Fruit fly (Drosophila melanogaster) whole organism, embryonic: ENCODE data around the gene CG7430.

ENCODE experiments used
- BEAF-32 ChIP-seq: fragments of 200-800 bp; sonication (Bioruptor generic); optimal IDR thresholded peaks from 3 replicates; lab custom pipeline; 2017; ENCODE audit warnings: missing biosample characterization, missing genetic modification characterization, mild to moderate bottlenecking, moderate library complexity, missing genetic modification reagents
- CG1024 ChIP-seq: fragments of 200-800 bp; sonication (Bioruptor generic); IDR thresholded peaks from 2 replicates; pipeline ENCODE4 v1.3.6; 2022; ENCODE audit warnings: missing biosample characterization, missing genetic modification characterization
- CG10462 ChIP-seq: fragments of 200-800 bp; sonication (Bioruptor generic); optimal IDR thresholded peaks from 2 replicates; lab custom pipeline; 2016; ENCODE audit warnings: missing biosample characterization, missing genetic modification characterization
- CG1233 ChIP-seq: fragments of 200-800 bp; sonication (Bioruptor generic); optimal IDR thresholded peaks from 4 replicates; lab custom pipeline; 2018; ENCODE audit warnings: missing biosample characterization, mild to moderate bottlenecking, missing genetic modification characterization
- CG13624 ChIP-seq: fragments of 200-800 bp; sonication (Bioruptor generic); optimal IDR thresholded peaks from 2 replicates; lab custom pipeline; 2016; ENCODE audit warnings: missing biosample characterization, missing genetic modification characterization
- CG13894 ChIP-seq: fragments of 200-800 bp; sonication (Bioruptor generic); optimal IDR thresholded peaks from 3 replicates; lab custom pipeline; 2018; ENCODE audit warnings: missing biosample characterization, mild to moderate bottlenecking, missing genetic modification characterization, moderate library complexity
- CG14441 ChIP-seq: fragments of 200-800 bp; sonication (Bioruptor generic); IDR thresholded peaks from 2 replicates; pipeline ENCODE4 v1.3.6; 2022; ENCODE audit warnings: missing biosample characterization, missing genetic modification characterization
- CG15514 ChIP-seq: fragments of 200-800 bp; sonication (Bioruptor generic); optimal IDR thresholded peaks from 3 replicates; lab custom pipeline; 2017; ENCODE audit warnings: missing biosample characterization, missing genetic modification characterization, mild to moderate bottlenecking, moderate library complexity, missing genetic modification reagents
- CG17361 ChIP-seq: fragments of 200-800 bp; sonication (Bioruptor generic); IDR thresholded peaks from 3 replicates; pipeline ENCODE4 v1.3.6; 2022; ENCODE audit warnings: missing biosample characterization, missing genetic modification characterization
- CG17912 ChIP-seq: fragments of 200-800 bp; sonication (Bioruptor generic); optimal IDR thresholded peaks from 2 replicates; lab custom pipeline; 2018; ENCODE audit warnings: missing biosample characterization, mild to moderate bottlenecking, missing genetic modification characterization
- CG18476 ChIP-seq: fragments of 200-800 bp; sonication (Bioruptor generic); optimal IDR thresholded peaks from 2 replicates; lab custom pipeline; 2016; ENCODE audit warnings: missing biosample characterization, mild to moderate bottlenecking, missing genetic modification characterization
- CG2120 ChIP-seq: fragments of 200-800 bp; sonication (Bioruptor generic); optimal IDR thresholded peaks from 3 replicates; lab custom pipeline; 2016; ENCODE audit warnings: missing biosample characterization, missing genetic modification characterization
- CG3163 ChIP-seq: fragments of 200-800 bp; sonication (Bioruptor generic); optimal IDR thresholded peaks from 3 replicates; lab custom pipeline; 2016; ENCODE audit warnings: missing biosample characterization, missing genetic modification characterization
- CG32772 ChIP-seq: fragments of 200-800 bp; sonication (Bioruptor generic); IDR thresholded peaks from 2 replicates; pipeline ENCODE4 v1.3.6; 2022; ENCODE audit warnings: missing biosample characterization, missing genetic modification characterization
- CG4854 ChIP-seq: fragments of 200-800 bp; sonication (Bioruptor generic); optimal IDR thresholded peaks from 2 replicates; lab custom pipeline; 2016; ENCODE audit warnings: missing biosample characterization, missing genetic modification characterization, inconsistent platforms
- CG7745 ChIP-seq: fragments of 200-800 bp; sonication (Bioruptor generic); optimal IDR thresholded peaks from 2 replicates; lab custom pipeline; 2018; ENCODE audit warnings: missing biosample characterization, mild to moderate bottlenecking, missing genetic modification characterization, moderate library complexity
- CG7928 ChIP-seq: fragments of 200-800 bp; sonication (Bioruptor generic); optimal IDR thresholded peaks from 2 replicates; lab custom pipeline; 2017; ENCODE audit warnings: missing biosample characterization, mild to moderate bottlenecking, missing genetic modification characterization
- CG9727 ChIP-seq: fragments of 200-800 bp; sonication (Bioruptor generic); optimal IDR thresholded peaks from 3 replicates; lab custom pipeline; 2017; ENCODE audit warnings: missing biosample characterization, mild to moderate bottlenecking, missing genetic modification characterization
- CG9797 ChIP-seq: fragments of 200-800 bp; sonication (Bioruptor generic); optimal IDR thresholded peaks from 3 replicates; lab custom pipeline; 2018; ENCODE audit warnings: missing biosample characterization, mild to moderate bottlenecking, missing genetic modification characterization
- CTCF ChIP-seq: fragments of 200-800 bp; sonication (Bioruptor generic); optimal IDR thresholded peaks from 2 replicates; lab custom pipeline; 2017; ENCODE audit warnings: missing biosample characterization, mild to moderate bottlenecking, missing genetic modification characterization, moderate library complexity
- Dbx ChIP-seq: fragments of 200-800 bp; sonication (Bioruptor generic); IDR thresholded peaks from 3 replicates; pipeline ENCODE4 v1.3.6; 2022; ENCODE audit warnings: missing biosample characterization, missing genetic modification characterization
- Dll ChIP-seq: fragments of 200-800 bp; sonication (Bioruptor generic); IDR thresholded peaks from 4 replicates; pipeline ENCODE4 v1.3.6; 2022; ENCODE audit warnings: missing biosample characterization, missing genetic modification characterization; ENCODE audit not compliant: partially characterized antibody
- Dp ChIP-seq: fragments of 200-800 bp; sonication (Bioruptor generic); optimal IDR thresholded peaks from 2 replicates; lab custom pipeline; 2018; ENCODE audit warnings: missing biosample characterization, mild to moderate bottlenecking, missing genetic modification characterization, moderate library complexity
- HmgD ChIP-seq: fragments of 200-800 bp; sonication (Bioruptor generic); optimal IDR thresholded peaks from 3 replicates; lab custom pipeline; 2016; ENCODE audit warnings: missing biosample characterization, missing genetic modification characterization
- HmgZ ChIP-seq: fragments of 200-800 bp; sonication (Bioruptor generic); optimal IDR thresholded peaks from 2 replicates; lab custom pipeline; 2018; ENCODE audit warnings: missing biosample characterization, mild to moderate bottlenecking, missing genetic modification characterization
- MTF-1 ChIP-seq: fragments of 200-800 bp; sonication (Bioruptor generic); optimal IDR thresholded peaks from 2 replicates; lab custom pipeline; 2018; ENCODE audit warnings: missing biosample characterization, mild to moderate bottlenecking, missing genetic modification characterization, borderline replicate concordance
- Meics ChIP-seq: fragments of 200-800 bp; sonication (Bioruptor generic); optimal IDR thresholded peaks from 2 replicates; lab custom pipeline; 2017; ENCODE audit warnings: missing biosample characterization, mild to moderate bottlenecking, missing genetic modification characterization
- Poxn ChIP-seq: fragments of 200-800 bp; sonication (Bioruptor generic); IDR thresholded peaks from 2 replicates; pipeline ENCODE4 v1.3.6; 2022; ENCODE audit warnings: missing biosample characterization, missing genetic modification characterization
- Rfx ChIP-seq: fragments of 200-800 bp; sonication (Bioruptor generic); IDR thresholded peaks from 2 replicates; pipeline ENCODE4 v1.3.6; 2022; ENCODE audit warnings: missing biosample characterization, missing genetic modification characterization
- Sox100B ChIP-seq: fragments of 200-800 bp; sonication (Bioruptor generic); optimal IDR thresholded peaks from 3 replicates; lab custom pipeline; 2018; ENCODE audit warnings: missing biosample characterization, mild to moderate bottlenecking, missing genetic modification characterization
- TFAM ChIP-seq: fragments of 200-800 bp; sonication (Bioruptor generic); optimal IDR thresholded peaks from 2 replicates; lab custom pipeline; 2017; ENCODE audit warnings: missing biosample characterization, missing genetic modification characterization, inconsistent platforms
- YL-1 ChIP-seq: fragments of 200-800 bp; sonication (Bioruptor generic); optimal IDR thresholded peaks from 3 replicates; lab custom pipeline; 2017; ENCODE audit warnings: missing biosample characterization, mild to moderate bottlenecking, missing genetic modification characterization
- ase ChIP-seq: fragments of 200-800 bp; sonication (Bioruptor generic); IDR thresholded peaks from 3 replicates; pipeline ENCODE4 v1.3.6; 2022; ENCODE audit warnings: missing biosample characterization, missing genetic modification characterization
- cato ChIP-seq: fragments of 200-800 bp; sonication (Bioruptor generic); optimal IDR thresholded peaks from 2 replicates; lab custom pipeline; 2016; ENCODE audit warnings: missing biosample characterization, missing genetic modification characterization, borderline replicate concordance
- ci ChIP-seq: fragments of 200-800 bp; sonication (Bioruptor generic); IDR thresholded peaks from 3 replicates; pipeline ENCODE4 v1.3.6; 2022; ENCODE audit warnings: missing biosample characterization, missing genetic modification characterization
- corto ChIP-seq: fragments of 200-800 bp; sonication (Bioruptor generic); optimal IDR thresholded peaks from 2 replicates; lab custom pipeline; 2016; ENCODE audit warnings: missing biosample characterization, mild to moderate bottlenecking, missing genetic modification characterization, moderate library complexity
- crp ChIP-seq, 2 experiments: fragments of 200-800 bp; sonication (Bioruptor generic); optimal IDR thresholded peaks; 2 replicates in 1 of 2; 3 replicates in 1 of 2; lab custom pipeline; 2017; ENCODE audit warnings: missing biosample characterization in 2 of 2, missing genetic modification characterization in 2 of 2, mild to moderate bottlenecking in 1 of 2, moderate library complexity in 1 of 2
- disco-r ChIP-seq: fragments of 200-800 bp; sonication (Bioruptor generic); optimal IDR thresholded peaks from 2 replicates; lab custom pipeline; 2016; ENCODE audit warnings: missing biosample characterization, missing genetic modification characterization
- ems ChIP-seq: fragments of 200-800 bp; sonication (Bioruptor generic); optimal IDR thresholded peaks from 3 replicates; lab custom pipeline; 2016; ENCODE audit warnings: missing biosample characterization, missing genetic modification characterization
- en ChIP-seq: fragments of 200-800 bp; sonication (Bioruptor generic); optimal IDR thresholded peaks from 2 replicates; lab custom pipeline; 2016; ENCODE audit warnings: missing biosample characterization, missing genetic modification characterization
- eve ChIP-seq, 2 experiments: fragments of >200 bp; optimal IDR thresholded peaks; 2 replicates each; lab custom pipeline; 2017; ENCODE audit warnings: missing biosample characterization in 2 of 2, missing genetic modification characterization in 2 of 2
- fd3F ChIP-seq: fragments of 200-800 bp; sonication (Bioruptor generic); optimal IDR thresholded peaks from 2 replicates; lab custom pipeline; 2018; ENCODE audit warnings: missing biosample characterization, mild to moderate bottlenecking, missing genetic modification characterization, moderate library complexity
- hbn ChIP-seq: fragments of 200-800 bp; sonication (Bioruptor generic); IDR thresholded peaks from 2 replicates; pipeline ENCODE4 v1.3.6; 2022; ENCODE audit warnings: missing biosample characterization, missing genetic modification characterization; ENCODE audit not compliant: partially characterized antibody
- jigr1 ChIP-seq: fragments of 200-800 bp; sonication (Bioruptor generic); IDR thresholded peaks from 3 replicates; pipeline ENCODE4 v1.3.6; 2022; ENCODE audit warnings: missing biosample characterization, missing genetic modification characterization
- phol ChIP-seq: fragments of 200-800 bp; sonication (Bioruptor generic); optimal IDR thresholded peaks from 3 replicates; lab custom pipeline; 2018; ENCODE audit warnings: missing biosample characterization, mild to moderate bottlenecking, missing genetic modification characterization, moderate library complexity
- pzg ChIP-seq: fragments of 200-800 bp; sonication (Bioruptor generic); optimal IDR thresholded peaks from 3 replicates; lab custom pipeline; 2018; ENCODE audit warnings: missing biosample characterization, mild to moderate bottlenecking, missing genetic modification characterization, moderate library complexity
- sens ChIP-seq: fragments of 200-800 bp; sonication (Bioruptor generic); peaks from one replicate; lab custom pipeline; 2016; ENCODE audit warnings: missing biosample characterization, missing genetic modification characterization
- sr ChIP-seq: fragments of 200-800 bp; sonication (Bioruptor generic); IDR thresholded peaks from 3 replicates; pipeline ENCODE4 v1.3.6; 2022; ENCODE audit warnings: missing biosample characterization, missing genetic modification characterization
- stc ChIP-seq: fragments of 200-800 bp; sonication (Bioruptor generic); IDR thresholded peaks from 2 replicates; pipeline ENCODE4 v1.3.6; 2022; ENCODE audit warnings: missing biosample characterization, missing genetic modification characterization
- tgo ChIP-seq: fragments of 200-800 bp; sonication (Bioruptor generic); IDR thresholded peaks from 3 replicates; pipeline ENCODE4 v1.3.6; 2022; ENCODE audit warnings: missing biosample characterization, missing genetic modification characterization

CG7430 gene

DNA sequence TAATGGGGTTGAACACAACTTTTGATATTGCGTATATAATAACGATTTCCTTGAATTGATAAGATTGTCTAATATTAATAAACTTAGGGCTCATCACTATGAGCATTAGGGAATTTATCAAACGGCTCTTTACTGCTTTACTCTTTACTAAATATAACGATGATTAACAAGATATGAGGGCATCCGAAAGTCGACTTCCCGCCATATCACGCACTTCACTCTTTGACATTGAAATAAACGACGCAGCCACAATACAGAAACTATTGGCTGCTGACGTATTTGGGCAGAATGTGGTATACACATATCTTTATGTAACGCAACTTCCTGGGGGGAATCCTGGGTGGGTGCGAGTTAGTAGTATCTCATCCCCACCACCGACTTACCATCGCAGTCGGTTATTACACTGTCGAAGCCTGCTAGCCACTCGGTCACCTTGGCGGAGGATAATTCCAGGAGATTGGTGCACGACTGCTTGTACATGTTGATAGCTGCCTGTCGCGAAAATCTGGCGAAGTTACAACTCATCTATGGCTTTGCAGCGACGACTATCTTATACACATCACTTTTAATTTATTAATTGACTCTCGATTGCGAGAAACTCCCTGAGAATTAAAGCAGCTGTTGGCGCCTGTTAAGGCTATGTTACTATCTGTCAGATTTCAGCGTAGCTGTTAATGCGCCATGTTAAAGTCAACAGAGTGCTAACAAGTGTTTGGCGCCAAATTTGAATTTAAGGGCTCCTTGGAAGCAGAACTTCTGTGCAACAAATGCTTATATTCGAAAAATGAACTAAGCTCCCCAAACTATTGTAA is 3.6 kb upstream of the CG7430 start, which contains the start of gene CG5567 (continued):
- TF ChIP-seq pzg (GFP tag; lab: Kevin White, UChicago) (peak; percentile 30), stc (GFP tag; lab: Robert Waterston, UW) (no peak), eve (GFP tag; optimal IDR thresholded peaks at IDR 0.05; lab: Kevin White, UChicago) (no peak), Dp (GFP tag; lab: Kevin White, UChicago) (peak; percentile 86), BEAF-32 (no peak), CG1233 (no peak), jigr1 (GFP tag; lab: Robert Waterston, UW) (no peak), ems (GFP tag; lab: Kevin White, UChicago) (no peak), CG2120 (GFP tag; lab: Kevin White, UChicago) (peak; percentile 58), Dll (GFP tag; lab: Robert Waterston, UW) (no peak), fd3F (GFP tag; lab: Kevin White, UChicago) (no peak), Sox100B (GFP tag; lab: Kevin White, UChicago) (no peak), YL-1 (no peak), CG32772 (GFP tag; lab: Robert Waterston, UW) (no peak), phol (peak; percentile 2), HmgD (GFP tag; lab: Kevin White, UChicago) (no peak), ase (GFP tag; lab: Robert Waterston, UW) (no peak), CTCF (GFP tag; lab: Kevin White, UChicago) (no peak), CG13894 (tag; lab: Kevin White, UChicago) (peak; percentile 16), disco-r (GFP tag; lab: Kevin White, UChicago) (no peak), CG7745 (tag; lab: Kevin White, UChicago) (no peak), CG4854 (GFP tag; lab: Kevin White, UChicago) (no peak), sr (GFP tag; lab: Robert Waterston, UW) (no peak), cato (no peak), HmgZ (tag; lab: Kevin White, UChicago) (peak; percentile 22), MTF-1 (GFP tag; lab: Kevin White, UChicago) (no peak), TFAM (GFP tag; lab: Kevin White, UChicago) (no peak), CG7928 (GFP tag; lab: Kevin White, UChicago) (peak; percentile 10), CG3163 (no peak), crp (GFP tag; optimal IDR thresholded peaks at IDR 0.05; lab: Kevin White, UChicago) (peak in 1 of 2 experiments; percentile 77), tgo (GFP tag; lab: Robert Waterston, UW) (no peak), Rfx (GFP tag; lab: Robert Waterston, UW) (peak; percentile 44; the same call in 1 of the 2 replicates), CG18476 (GFP tag; lab: Kevin White, UChicago) (no peak), Meics (GFP tag; lab: Kevin White, UChicago) (peak; percentile 34), CG1024 (no peak), CG17912 (GFP tag; lab: Kevin White, UChicago) (no peak), corto (no peak), CG9727 (GFP tag; lab: Kevin White, UChicago) (no peak), en (GFP tag; lab: Kevin White, UChicago) (no peak), CG13624 (GFP tag; lab: Kevin White, UChicago) (peak; percentile 56), sens (GFP tag; lab: Kevin White, UChicago) (peak; percentile 82), CG15514 (GFP tag; lab: Kevin White, UChicago) (no peak), hbn (GFP tag; lab: Robert Waterston, UW) (no peak), CG9797 (GFP tag; lab: Kevin White, UChicago) (no peak), Dbx (GFP tag; lab: Robert Waterston, UW) (no peak), CG10462 (GFP tag; lab: Kevin White, UChicago) (no peak), CG17361 (GFP tag; lab: Robert Waterston, UW) (no peak), CG14441 (no peak), ci (GFP tag; lab: Robert Waterston, UW) (0 out of 3 replicates have a peak, but pooled peaks have one; percentile 37), Poxn (no peak)
